Worm (Caenorhabditis elegans) whole organism, L2 larva: ENCODE results near the gene F42A9.11.

Experiments
- C34F6.9 ChIP-seq: fragments of 150-350 bp; optimal IDR thresholded peaks from 2 replicates; lab custom pipeline; 2014; ENCODE audit warnings: missing biosample characterization, missing genetic modification characterization
- F13H6.1 ChIP-seq: sonication (generic microtip); optimal IDR thresholded peaks from 2 replicates; lab custom pipeline; 2016; ENCODE audit warnings: missing genetic modification characterization, missing compliant biosample characterization
- Y55F3AM.14 ChIP-seq: fragments of 200-800 bp; sonication (Bioruptor generic); optimal IDR thresholded peaks from 2 replicates; lab custom pipeline; 2018; ENCODE audit warnings: mild to moderate bottlenecking, missing genetic modification characterization, missing compliant biosample characterization
- alr-1 ChIP-seq: fragments of 150-350 bp; optimal IDR thresholded peaks from 2 replicates; lab custom pipeline; 2014; ENCODE audit warnings: missing biosample characterization, missing genetic modification characterization
- aly-2 ChIP-seq: fragments of 150-350 bp; optimal IDR thresholded peaks from 2 replicates; lab custom pipeline; 2014; ENCODE audit warnings: missing biosample characterization, missing genetic modification characterization
- ceh-16 ChIP-seq: fragments of 150-350 bp; optimal IDR thresholded peaks from 2 replicates; lab custom pipeline; 2014; ENCODE audit warnings: missing biosample characterization, missing genetic modification characterization
- crh-2 ChIP-seq: sonication (generic microtip); optimal IDR thresholded peaks from 2 replicates; lab custom pipeline; 2017; ENCODE audit warnings: missing biosample characterization, missing genetic modification characterization
- dmd-4 ChIP-seq: sonication (generic microtip); optimal IDR thresholded peaks from 2 replicates; lab custom pipeline; 2017; ENCODE audit warnings: missing biosample characterization, missing genetic modification characterization
- egl-27 ChIP-seq: sonication (generic microtip); optimal IDR thresholded peaks from 3 replicates; lab custom pipeline; 2017; ENCODE audit warnings: missing biosample characterization, missing genetic modification reagents, missing genetic modification characterization
- elt-1 ChIP-seq: fragments of 150-350 bp; optimal IDR thresholded peaks from 2 replicates; lab custom pipeline; 2014; ENCODE audit warnings: missing biosample characterization, missing genetic modification characterization
- elt-3 ChIP-seq: sonication (generic microtip); optimal IDR thresholded peaks from 2 replicates; lab custom pipeline; 2017; ENCODE audit warnings: missing biosample characterization, missing genetic modification characterization
- fos-1 ChIP-seq: fragments of 150-350 bp; optimal IDR thresholded peaks from 2 replicates; lab custom pipeline; 2014; ENCODE audit warnings: missing biosample characterization, missing genetic modification characterization
- lin-39 ChIP-seq: fragments of 150-350 bp; optimal IDR thresholded peaks from 2 replicates; lab custom pipeline; 2014; ENCODE audit warnings: missing biosample characterization, missing genetic modification reagents, missing genetic modification characterization
- lsy-2 ChIP-seq, 2 experiments: fragments of 150-350 bp in 1 of 2; sonication (generic microtip) in 1 of 2; optimal IDR thresholded peaks; 2 replicates each; lab custom pipeline; 2014 to 2017; ENCODE audit warnings: missing biosample characterization in 2 of 2, missing genetic modification characterization in 2 of 2
- mdl-1 ChIP-seq, 2 experiments: fragments of 150-350 bp in 1 of 2; sonication (generic microtip) in 1 of 2; optimal IDR thresholded peaks; 2 replicates each; lab custom pipeline; 2017; ENCODE audit warnings: missing biosample characterization in 2 of 2, missing genetic modification characterization in 2 of 2
- nhr-12 ChIP-seq: fragments of 150-350 bp; optimal IDR thresholded peaks from 2 replicates; lab custom pipeline; 2014; ENCODE audit warnings: missing biosample characterization, missing genetic modification characterization
- nhr-129 ChIP-seq: fragments of 150-350 bp; optimal IDR thresholded peaks from 2 replicates; lab custom pipeline; 2014; ENCODE audit warnings: missing biosample characterization, missing genetic modification characterization
- nhr-23 ChIP-seq: fragments of 150-350 bp; optimal IDR thresholded peaks from 2 replicates; lab custom pipeline; 2014; ENCODE audit warnings: missing biosample characterization, missing genetic modification reagents, missing genetic modification characterization
- nhr-6 ChIP-seq: fragments of 150-350 bp; optimal IDR thresholded peaks from 2 replicates; lab custom pipeline; 2014; ENCODE audit warnings: missing biosample characterization, missing genetic modification characterization
- nhr-77 ChIP-seq: fragments of 150-350 bp; optimal IDR thresholded peaks from 2 replicates; lab custom pipeline; 2014; ENCODE audit warnings: missing biosample characterization, missing genetic modification characterization
- peb-1 ChIP-seq: fragments of 150-350 bp; optimal IDR thresholded peaks from 2 replicates; lab custom pipeline; 2014; ENCODE audit warnings: missing biosample characterization, missing genetic modification characterization
- sem-4 ChIP-seq: fragments of 150-350 bp; optimal IDR thresholded peaks from 2 replicates; lab custom pipeline; 2014; ENCODE audit warnings: missing biosample characterization, missing genetic modification reagents, missing genetic modification characterization
- skn-1 ChIP-seq: sonication (generic microtip); optimal IDR thresholded peaks from 2 replicates; lab custom pipeline; 2017; ENCODE audit warnings: missing biosample characterization, missing genetic modification characterization
- sma-3 ChIP-seq: sonication (generic microtip); optimal IDR thresholded peaks from 2 replicates; lab custom pipeline; 2016; ENCODE audit warnings: missing genetic modification reagents, missing genetic modification characterization, missing compliant biosample characterization
- sma-9 ChIP-seq, 2 experiments: fragments of 150-350 bp in 1 of 2; sonication (generic microtip) in 1 of 2; optimal IDR thresholded peaks; 2 replicates each; lab custom pipeline; 2014 to 2016; ENCODE audit warnings: missing genetic modification characterization in 2 of 2, mild to moderate bottlenecking in 1 of 2, missing biosample characterization in 1 of 2, missing compliant biosample characterization in 1 of 2, missing genetic modification reagents in 1 of 2, moderate library complexity in 1 of 2
- unc-39 ChIP-seq: fragments of 150-350 bp; optimal IDR thresholded peaks from 2 replicates; lab custom pipeline; 2014; ENCODE audit warnings: missing biosample characterization, missing genetic modification characterization
- unc-55 ChIP-seq: fragments of 150-350 bp; sonication (generic microtip); optimal IDR thresholded peaks from 3 replicates; lab custom pipeline; 2014; ENCODE audit warnings: missing biosample characterization, missing genetic modification reagents, missing genetic modification characterization
- unc-62 ChIP-seq: fragments of 150-350 bp; optimal IDR thresholded peaks from 2 replicates; lab custom pipeline; 2014; ENCODE audit warnings: missing biosample characterization, missing genetic modification reagents, missing genetic modification characterization
- zag-1 ChIP-seq: fragments of 150-350 bp; optimal IDR thresholded peaks from 2 replicates; lab custom pipeline; 2014; ENCODE audit warnings: missing biosample characterization, missing genetic modification characterization
- ztf-1 ChIP-seq: fragments of 200-800 bp; sonication (Bioruptor generic); conservative IDR thresholded peaks from 2 replicates; pipeline ENCODE4 v1.3.6; 2022; ENCODE audit warnings: missing genetic modification characterization, missing compliant biosample characterization
- ztf-11 ChIP-seq: sonication (generic microtip); optimal IDR thresholded peaks from 2 replicates; lab custom pipeline; 2017; ENCODE audit warnings: missing biosample characterization, missing genetic modification characterization

The F42A9.11 gene

DNA sequence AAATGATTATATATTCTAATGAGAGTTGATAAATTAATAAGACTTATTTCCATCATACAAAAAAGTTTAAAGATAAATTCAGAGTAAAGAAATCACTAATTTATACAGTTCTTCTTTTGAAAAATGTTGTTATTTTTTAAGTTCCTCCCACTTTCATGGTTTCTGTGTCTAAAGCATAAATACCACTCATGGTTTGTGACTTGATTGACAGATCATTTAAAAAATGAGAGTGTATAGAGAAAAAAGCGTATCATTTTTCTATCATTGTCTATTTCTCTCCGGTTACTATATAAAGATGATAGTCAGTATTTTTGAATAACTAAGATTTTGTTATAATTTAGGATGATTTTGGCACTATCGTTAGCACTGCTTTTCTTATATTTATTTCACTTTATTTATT lies 12.8 kb upstream of the F42A9.11 start, which contains the start of gene cyp-33E3:
Gene cyp-33E3 (plus strand): TSS at position 316 of the 400 bp plus-strand sequence.
- TF ChIP-seq egl-27 (tag; lab: Kevin White, UChicago) = no peak
- no peak for TF ChIP-seq mdl-1 (tag; optimal IDR thresholded peaks at IDR 0.05; lab: Kevin White, UChicago)
- TF ChIP-seq nhr-129 (tag; lab: Kevin White, UChicago) = no peak
- TF ChIP-seq nhr-23 = no peak
- peak; percentile 40 for TF ChIP-seq fos-1 (tag; lab: Kevin White, UChicago)
- no peak for TF ChIP-seq sma-9 (GFP tag; optimal IDR thresholded peaks at IDR 0.05; lab: Kevin White, UChicago)
- no peak for TF ChIP-seq sma-9 (tag; optimal IDR thresholded peaks at IDR 0.05; lab: Kevin White, UChicago)
- no peak for TF ChIP-seq ztf-1
- TF ChIP-seq Y55F3AM.14 (GFP tag; lab: Kevin White, UChicago) = no peak
- TF ChIP-seq, all 48 proteins: peak for 1

DNA sequence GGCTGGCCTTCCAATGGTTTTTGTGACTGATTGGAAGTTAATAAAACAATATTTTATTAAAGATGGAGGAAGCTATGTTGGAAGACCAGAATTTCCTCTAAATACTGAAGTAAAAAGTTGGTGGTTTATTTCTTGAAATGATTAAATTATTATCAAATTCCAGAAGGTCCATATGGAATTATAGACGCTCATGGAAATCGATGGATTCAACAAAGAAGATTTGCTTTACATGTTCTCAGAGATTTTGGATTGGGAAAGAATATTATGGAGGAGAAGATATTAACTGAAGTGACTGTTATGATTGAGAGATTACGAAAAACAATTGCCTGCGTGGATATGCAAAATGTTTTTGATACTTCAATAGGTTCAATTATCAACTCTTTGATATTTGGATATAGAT lies 12.1 kb upstream of the F42A9.11 start:
- no peak for TF ChIP-seq elt-3 (tag; lab: Kevin White, UChicago)
- TF ChIP-seq dmd-4 (tag; lab: Kevin White, UChicago) = no peak
- TF ChIP-seq egl-27 (tag; lab: Kevin White, UChicago) = no peak
- TF ChIP-seq elt-1 (tag; lab: Kevin White, UChicago) = no peak
- TF ChIP-seq aly-2 = no peak
- TF ChIP-seq lin-39 (tag; lab: Kevin White, UChicago) = no peak
- no peak for TF ChIP-seq sem-4 (tag; lab: Kevin White, UChicago)
- TF ChIP-seq ztf-11 (tag; lab: Kevin White, UChicago) = no peak
- no peak for TF ChIP-seq sma-3 (GFP tag; lab: Kevin White, UChicago)

DNA sequence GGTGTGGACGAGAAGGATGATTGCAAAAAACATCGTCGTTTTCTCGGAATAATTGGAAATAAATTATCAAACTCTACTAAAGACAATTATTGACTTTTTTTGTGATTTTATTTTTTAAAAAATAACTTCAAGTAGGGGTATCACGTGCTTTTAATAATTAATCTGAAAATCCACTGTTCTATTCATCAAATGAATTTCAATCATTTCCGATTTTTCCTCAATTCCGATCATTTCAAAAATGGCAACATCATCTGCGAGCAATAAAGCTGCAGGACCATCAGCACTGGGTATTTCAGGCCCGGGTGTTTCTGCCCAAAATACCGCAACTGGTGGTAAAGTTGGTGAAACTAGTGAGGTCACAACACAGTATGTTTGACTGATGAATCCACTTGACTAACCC lies 10.4 kb upstream of the F42A9.11 start, which contains the start of the genes F42A9.7 and F42A9.3:
Gene F42A9.7 (minus strand): TSS at position 101 of the 400 bp plus-strand sequence.
Gene F42A9.3 (plus strand): TSS at position 214 of the 400 bp plus-strand sequence.
- no peak for TF ChIP-seq sma-9 (GFP tag; optimal IDR thresholded peaks at IDR 0.05; lab: Kevin White, UChicago)
- TF ChIP-seq sma-9 (tag; optimal IDR thresholded peaks at IDR 0.05; lab: Kevin White, UChicago) = no peak
- no peak for TF ChIP-seq ztf-11 (tag; lab: Kevin White, UChicago)
- no peak for TF ChIP-seq elt-3 (tag; lab: Kevin White, UChicago)
- no peak for TF ChIP-seq zag-1 (tag; lab: Kevin White, UChicago)
- TF ChIP-seq nhr-129 (tag; lab: Kevin White, UChicago) = no peak
- TF ChIP-seq ztf-1 = no peak
- no peak for TF ChIP-seq ceh-16 (tag; lab: Kevin White, UChicago)
- no peak for TF ChIP-seq alr-1
- TF ChIP-seq skn-1 (tag; lab: Kevin White, UChicago) = no peak
- TF ChIP-seq sma-3 (GFP tag; lab: Kevin White, UChicago) = no peak
- no peak for TF ChIP-seq peb-1 (tag; lab: Kevin White, UChicago)
- no peak for TF ChIP-seq nhr-6
- TF ChIP-seq nhr-77 (tag; lab: Kevin White, UChicago) = no peak
- no peak for TF ChIP-seq fos-1 (tag; lab: Kevin White, UChicago)
- TF ChIP-seq crh-2 = no peak
- no peak for TF ChIP-seq unc-39 (tag; lab: Kevin White, UChicago)
- no peak for TF ChIP-seq unc-62
- TF ChIP-seq nhr-12 (tag; lab: Kevin White, UChicago) = no peak
- TF ChIP-seq lin-39 (tag; lab: Kevin White, UChicago) = no peak
- TF ChIP-seq C34F6.9 (tag; lab: Kevin White, UChicago) = no peak

DNA sequence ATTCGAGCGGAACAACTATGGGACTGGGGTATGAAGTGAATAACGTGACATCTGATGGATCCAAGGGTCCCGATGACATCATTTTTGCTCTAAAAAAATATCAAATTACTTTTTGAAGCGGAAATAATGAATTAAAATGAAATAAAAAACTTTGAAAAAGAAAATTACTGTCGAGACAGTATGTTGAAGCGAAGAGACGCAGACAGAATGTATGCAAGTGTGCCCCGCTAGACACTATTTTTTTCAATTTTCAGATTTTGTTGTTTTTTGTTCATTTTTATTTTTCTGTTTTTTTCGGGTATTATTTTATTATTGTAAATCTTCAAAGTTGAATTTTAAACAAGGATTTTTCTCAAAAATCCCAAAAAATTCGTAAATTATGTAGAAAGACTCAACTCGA lies 8.7 kb upstream of the F42A9.11 start, which contains the start of gene F42A9.8:
Gene F42A9.8 (minus strand): TSS at position 88 of the 400 bp plus-strand sequence.
- TF ChIP-seq sem-4 (tag; lab: Kevin White, UChicago) (no peak), crh-2 (no peak), sma-9 (GFP tag; optimal IDR thresholded peaks at IDR 0.05; lab: Kevin White, UChicago) (no peak), sma-9 (tag; optimal IDR thresholded peaks at IDR 0.05; lab: Kevin White, UChicago) (no peak), ceh-16 (tag; lab: Kevin White, UChicago) (no peak), mdl-1 (tag; optimal IDR thresholded peaks at IDR 0.05; lab: Kevin White, UChicago) (no peak), nhr-129 (tag; lab: Kevin White, UChicago) (no peak), elt-1 (tag; lab: Kevin White, UChicago) (no peak), C34F6.9 (tag; lab: Kevin White, UChicago) (peak; percentile 51), fos-1 (tag; lab: Kevin White, UChicago) (no peak), unc-55 (GFP tag; lab: Kevin White, UChicago) (peak; percentile 46), unc-62 (no peak), lsy-2 (tag; optimal IDR thresholded peaks at IDR 0.05; lab: Kevin White, UChicago) (peak in 1 of 2 experiments; percentile 35), nhr-77 (tag; lab: Kevin White, UChicago) (no peak), F13H6.1 (tag; lab: Kevin White, UChicago) (no peak)
